Fruit fly (Drosophila melanogaster) whole organism, embryonic: Measurements from ENCODE around the gene CG7739.
A peak's percentile ranks its signal among the peaks of the same experiment; 100 is the strongest.

ENCODE experiments used
- Awh ChIP-seq: fragments of 200-800 bp; sonication (Bioruptor generic); IDR thresholded peaks from 2 replicates; pipeline ENCODE4, ENCODE4 v1.3.6; 2022; ENCODE audit warnings: missing biosample characterization, missing genetic modification characterization
- CG10321 ChIP-seq: fragments of 200-800 bp; sonication (Bioruptor generic); IDR thresholded peaks from 2 replicates; pipeline ENCODE4 v1.3.6; 2022; ENCODE audit warnings: missing biosample characterization, missing genetic modification characterization
- CG10979 ChIP-seq: fragments of 200-800 bp; sonication (Bioruptor generic); optimal IDR thresholded peaks from 2 replicates; lab custom pipeline; 2018; ENCODE audit warnings: missing biosample characterization, mild to moderate bottlenecking, missing genetic modification characterization, moderate library complexity
- CG11696 ChIP-seq: fragments of 200-800 bp; sonication (Bioruptor generic); IDR thresholded peaks from 2 replicates; pipeline ENCODE4 v1.3.6; 2022; ENCODE audit warnings: missing biosample characterization, missing genetic modification characterization
- CG1233 ChIP-seq: fragments of 200-800 bp; sonication (Bioruptor generic); optimal IDR thresholded peaks from 4 replicates; lab custom pipeline; 2018; ENCODE audit warnings: missing biosample characterization, mild to moderate bottlenecking, missing genetic modification characterization
- CG13424 ChIP-seq: fragments of 200-800 bp; sonication (Bioruptor generic); optimal IDR thresholded peaks from 2 replicates; lab custom pipeline; 2019; ENCODE audit warnings: missing biosample characterization, mild to moderate bottlenecking, missing genetic modification characterization, moderate library complexity
- CG15073 ChIP-seq: fragments of 200-800 bp; sonication (Bioruptor generic); optimal IDR thresholded peaks from 2 replicates; lab custom pipeline; 2016; ENCODE audit warnings: missing biosample characterization, missing genetic modification characterization
- CG1792 ChIP-seq: fragments of 200-800 bp; sonication (Bioruptor generic); optimal IDR thresholded peaks from 2 replicates; lab custom pipeline; 2016; ENCODE audit warnings: missing biosample characterization, missing genetic modification characterization
- CG30403 ChIP-seq: fragments of 200-800 bp; sonication (Bioruptor generic); optimal IDR thresholded peaks from 3 replicates; lab custom pipeline; 2016; ENCODE audit warnings: missing biosample characterization, missing genetic modification characterization
- CG31388 ChIP-seq: fragments of 200-800 bp; sonication (Bioruptor generic); optimal IDR thresholded peaks from 2 replicates; lab custom pipeline; 2016; ENCODE audit warnings: missing biosample characterization, missing genetic modification characterization
- CG31441 ChIP-seq: fragments of 200-800 bp; sonication (Bioruptor generic); IDR thresholded peaks from 2 replicates; pipeline ENCODE4 v1.3.6; 2022; ENCODE audit warnings: missing biosample characterization, missing genetic modification characterization
- CG32772 ChIP-seq: fragments of 200-800 bp; sonication (Bioruptor generic); IDR thresholded peaks from 2 replicates; pipeline ENCODE4 v1.3.6; 2022; ENCODE audit warnings: missing biosample characterization, missing genetic modification characterization
- CG4328 ChIP-seq: fragments of 200-800 bp; sonication (Bioruptor generic); optimal IDR thresholded peaks from 3 replicates; lab custom pipeline; 2017; ENCODE audit warnings: missing biosample characterization, missing genetic modification reagents, missing genetic modification characterization
- CG5953 ChIP-seq: fragments of 200-800 bp; sonication (Bioruptor generic); IDR thresholded peaks from 2 replicates; pipeline ENCODE4 v1.3.6; 2022; ENCODE audit warnings: missing biosample characterization, missing genetic modification characterization
- CG8290 ChIP-seq, 3 experiments: fragments of 200-800 bp; sonication (Bioruptor generic); optimal IDR thresholded peaks; 2 replicates each; lab custom pipeline; 2016 to 2019; ENCODE audit warnings: missing biosample characterization in 3 of 3, missing genetic modification characterization in 3 of 3, mild to moderate bottlenecking in 2 of 3, moderate library complexity in 1 of 3
- CG8944 ChIP-seq: fragments of 200-800 bp; sonication (Bioruptor generic); optimal IDR thresholded peaks from 3 replicates; lab custom pipeline; 2016; ENCODE audit warnings: missing biosample characterization, missing genetic modification characterization
- CHES-1-like ChIP-seq: fragments of 200-800 bp; sonication (Bioruptor generic); optimal IDR thresholded peaks from 2 replicates; lab custom pipeline; 2016; ENCODE audit warnings: missing biosample characterization, missing genetic modification characterization
- Chrac-16 ChIP-seq: fragments of 200-800 bp; sonication (Bioruptor generic); optimal IDR thresholded peaks from 3 replicates; lab custom pipeline; 2016; ENCODE audit warnings: missing biosample characterization, missing genetic modification characterization
- CkIIα-i1 ChIP-seq: fragments of 200-800 bp; sonication (Bioruptor generic); IDR thresholded peaks from 2 replicates; pipeline ENCODE4 v1.3.6; 2022; ENCODE audit warnings: missing biosample characterization, missing genetic modification characterization
- Dfd ChIP-seq, 2 experiments: fragments of >200 bp; optimal IDR thresholded peaks; 2 replicates each; lab custom pipeline; 2017; ENCODE audit warnings: missing biosample characterization in 2 of 2, missing genetic modification characterization in 2 of 2
- E2f1 ChIP-seq: fragments of 200-800 bp; sonication (Bioruptor generic); IDR thresholded peaks from 2 replicates; pipeline ENCODE4 v1.3.6; 2022; ENCODE audit warnings: missing biosample characterization, missing genetic modification characterization
- HHEX ChIP-seq: fragments of 200-800 bp; sonication (Bioruptor generic); optimal IDR thresholded peaks from 3 replicates; lab custom pipeline; 2017; ENCODE audit warnings: missing biosample characterization, mild to moderate bottlenecking, missing genetic modification characterization, missing genetic modification reagents
- HLH4C ChIP-seq: fragments of 200-800 bp; sonication (Bioruptor generic); IDR thresholded peaks from 3 replicates; pipeline ENCODE4 v1.3.6; 2022; ENCODE audit warnings: missing biosample characterization, missing genetic modification characterization; ENCODE audit not compliant: partially characterized antibody
- HLH54F ChIP-seq: fragments of 200-800 bp; sonication (Bioruptor generic); optimal IDR thresholded peaks from 3 replicates; lab custom pipeline; 2016; ENCODE audit warnings: missing biosample characterization, missing genetic modification characterization
- Mad ChIP-seq: fragments of 200-800 bp; sonication (Bioruptor generic); optimal IDR thresholded peaks from 2 replicates; lab custom pipeline; 2016; ENCODE audit warnings: missing biosample characterization, missing genetic modification characterization
- Meics ChIP-seq: fragments of 200-800 bp; sonication (Bioruptor generic); optimal IDR thresholded peaks from 2 replicates; lab custom pipeline; 2017; ENCODE audit warnings: missing biosample characterization, mild to moderate bottlenecking, missing genetic modification characterization
- Nf-YB ChIP-seq: fragments of 200-800 bp; sonication (Bioruptor generic); optimal IDR thresholded peaks from 3 replicates; lab custom pipeline; 2019; ENCODE audit warnings: missing biosample characterization, mild to moderate bottlenecking, missing genetic modification characterization, moderate library complexity
- Oaz ChIP-seq: fragments of 200-800 bp; sonication (Bioruptor generic); IDR thresholded peaks from 2 replicates; pipeline ENCODE4 v1.3.6; 2022; ENCODE audit warnings: missing biosample characterization, missing genetic modification characterization
- Vsx1 ChIP-seq: fragments of 200-800 bp; sonication (Bioruptor generic); optimal IDR thresholded peaks from 2 replicates; lab custom pipeline; 2017; ENCODE audit warnings: missing biosample characterization, mild to moderate bottlenecking, missing genetic modification characterization, missing genetic modification reagents
- Xbp1 ChIP-seq: fragments of 200-800 bp; sonication (Bioruptor generic); optimal IDR thresholded peaks from 3 replicates; lab custom pipeline; 2016; ENCODE audit warnings: missing biosample characterization, mild to moderate bottlenecking, missing genetic modification characterization
- ase ChIP-seq: fragments of 200-800 bp; sonication (Bioruptor generic); IDR thresholded peaks from 3 replicates; pipeline ENCODE4 v1.3.6; 2022; ENCODE audit warnings: missing biosample characterization, missing genetic modification characterization
- btn ChIP-seq: fragments of 200-800 bp; sonication (Bioruptor generic); optimal IDR thresholded peaks from 2 replicates; lab custom pipeline; 2016; ENCODE audit warnings: missing biosample characterization, missing genetic modification characterization
- danr ChIP-seq: fragments of 200-800 bp; sonication (Bioruptor generic); IDR thresholded peaks from 2 replicates; pipeline ENCODE4 v1.3.6; 2022; ENCODE audit warnings: missing biosample characterization, missing genetic modification characterization
- esg ChIP-seq: fragments of 200-800 bp; sonication (Bioruptor generic); conservative IDR thresholded peaks from 2 replicates; pipeline ENCODE4 v1.3.6; 2022; ENCODE audit warnings: missing biosample characterization, missing genetic modification characterization
- fd96Cb ChIP-seq: fragments of 200-800 bp; sonication (Bioruptor generic); optimal IDR thresholded peaks from 2 replicates; lab custom pipeline; 2018; ENCODE audit warnings: missing biosample characterization, mild to moderate bottlenecking, missing genetic modification characterization, moderate library complexity
- insv ChIP-seq, 2 experiments: fragments of 200-800 bp; sonication (Bioruptor generic); optimal IDR thresholded peaks; 3 replicates each; lab custom pipeline; 2016 to 2018; ENCODE audit warnings: missing biosample characterization in 2 of 2, missing genetic modification characterization in 2 of 2
- nmo ChIP-seq: fragments of 200-800 bp; sonication (Bioruptor generic); optimal IDR thresholded peaks from 2 replicates; lab custom pipeline; 2018; ENCODE audit warnings: missing biosample characterization, mild to moderate bottlenecking, missing genetic modification characterization, moderate library complexity
- nom ChIP-seq: fragments of 200-800 bp; sonication (Bioruptor generic); optimal IDR thresholded peaks from 2 replicates; lab custom pipeline; 2017; ENCODE audit warnings: missing biosample characterization, missing genetic modification characterization, mild to moderate bottlenecking, moderate library complexity, missing genetic modification reagents
- org-1 ChIP-seq: fragments of 200-800 bp; sonication (Bioruptor generic); optimal IDR thresholded peaks from 2 replicates; lab custom pipeline; 2017; ENCODE audit warnings: missing biosample characterization, missing genetic modification characterization
- pita ChIP-seq: fragments of 200-800 bp; sonication (Bioruptor generic); optimal IDR thresholded peaks from 2 replicates; lab custom pipeline; 2017; ENCODE audit warnings: missing biosample characterization, mild to moderate bottlenecking, missing genetic modification characterization
- row ChIP-seq: fragments of 200-800 bp; sonication (Bioruptor generic); IDR thresholded peaks from 3 replicates; pipeline ENCODE4 v1.3.6; 2022; ENCODE audit warnings: missing biosample characterization, missing genetic modification characterization
- tio ChIP-seq: fragments of 200-800 bp; sonication (Bioruptor generic); optimal IDR thresholded peaks from 2 replicates; lab custom pipeline; 2017; ENCODE audit warnings: missing biosample characterization, missing genetic modification characterization, inconsistent platforms
- tll ChIP-seq, 2 experiments: fragments of 200-800 bp in 1 of 2; fragments of >200 bp in 1 of 2; sonication (Bioruptor generic) in 1 of 2; optimal IDR thresholded peaks; 2 replicates each; lab custom pipeline; 2017 to 2019; ENCODE audit warnings: missing biosample characterization in 2 of 2, missing genetic modification characterization in 2 of 2, mild to moderate bottlenecking in 1 of 2, moderate library complexity in 1 of 2
- wdn ChIP-seq: fragments of 200-800 bp; sonication (Bioruptor generic); IDR thresholded peaks from 2 replicates; pipeline ENCODE4 v1.3.6; 2022; ENCODE audit warnings: missing biosample characterization, missing genetic modification characterization
- wor ChIP-seq: fragments of 200-800 bp; sonication (Bioruptor generic); IDR thresholded peaks from 2 replicates; pipeline ENCODE4 v1.3.6; 2022; ENCODE audit warnings: missing biosample characterization, missing genetic modification characterization

The CG7739 gene

dm6 chr3L:15534274-15535227 is 28.3 kb downstream of the CG7739 start (continued):
- TF ChIP-seq Vsx1 (GFP tag; lab: Kevin White, UChicago), result peak; percentile 48
- TF ChIP-seq CG32772 (GFP tag; lab: Robert Waterston, UW), result no peak; the same call in none of the 2 replicates

- no peak for TF ChIP-seq danr
- TF ChIP-seq nom (GFP tag; lab: Kevin White, UChicago), result peak; percentile 35
- TF ChIP-seq btn, result peak; percentile 37
- no peak for TF ChIP-seq CG8290 (GFP tag; optimal IDR thresholded peaks at IDR 0.05; lab: Kevin White, UChicago)
- TF ChIP-seq CG8290 (tag; optimal IDR thresholded peaks at IDR 0.05; lab: Kevin White, UChicago), result peak in 1 of 2 experiments; percentile 40
- peak; percentile 40 for TF ChIP-seq CG8944 (GFP tag; lab: Kevin White, UChicago)
- TF ChIP-seq HLH54F (GFP tag; lab: Kevin White, UChicago), result no peak
- 0 out of 2 replicates have a peak, but pooled peaks have one; percentile 21 for TF ChIP-seq E2f1 (GFP tag; lab: Robert Waterston, UW)
- TF ChIP-seq insv (GFP tag; optimal IDR thresholded peaks at IDR 0.05; lab: Kevin White, UChicago), result no peak
- TF ChIP-seq CG1792 (GFP tag; lab: Kevin White, UChicago), result peak; percentile 29
- peak; percentile 8 for TF ChIP-seq org-1 (GFP tag; lab: Kevin White, UChicago)
- peak; percentile 10 for TF ChIP-seq CG31388 (GFP tag; lab: Kevin White, UChicago)
- TF ChIP-seq nmo, result peak; percentile 32
- peak; percentile 30 for TF ChIP-seq Chrac-16 (GFP tag; lab: Kevin White, UChicago)
- no peak for TF ChIP-seq Mad (GFP tag; lab: Kevin White, UChicago)
- peak; percentile 12 for TF ChIP-seq CG4328
- peak; percentile 40 for TF ChIP-seq HHEX
- no peak for TF ChIP-seq CHES-1-like
- no peak for TF ChIP-seq CG15073 (GFP tag; lab: Kevin White, UChicago)
- TF ChIP-seq HLH4C (GFP tag; lab: Robert Waterston, UW), result no peak
- TF ChIP-seq wor, result no peak
- TF ChIP-seq tio (GFP tag; lab: Kevin White, UChicago), result no peak
- no peak for TF ChIP-seq Nf-YB (GFP tag; lab: Kevin White, UChicago)
- TF ChIP-seq Oaz (GFP tag; lab: Robert Waterston, UW), result no peak
- TF ChIP-seq wdn (GFP tag; lab: Robert Waterston, UW), result no peak
- TF ChIP-seq Xbp1, result peak; percentile 42
- TF ChIP-seq Dfd (GFP tag; optimal IDR thresholded peaks at IDR 0.05; lab: Kevin White, UChicago), result no peak
- TF ChIP-seq CkIIα-i1 (GFP tag; lab: Robert Waterston, UW), result no peak
- TF ChIP-seq esg, result peak; percentile 18; the same call in 1 of the 2 replicates
- no peak for TF ChIP-seq Meics (GFP tag; lab: Kevin White, UChicago)
- TF ChIP-seq Awh (GFP tag; lab: Robert Waterston, UW), result peak; percentile 12; the same call in 1 of the 2 replicates
- no peak for TF ChIP-seq CG5953 (GFP tag; lab: Robert Waterston, UW)
- TF ChIP-seq CG10321, result no peak
- TF ChIP-seq CG11696, result peak; percentile 28; the same call in 1 of the 2 replicates
- TF ChIP-seq CG30403 (GFP tag; lab: Kevin White, UChicago), result peak; percentile 45
- no peak for TF ChIP-seq tll (GFP tag; optimal IDR thresholded peaks at IDR 0.05; lab: Kevin White, UChicago)
- no peak for TF ChIP-seq pita (GFP tag; lab: Kevin White, UChicago)
- peak; percentile 49 for TF ChIP-seq CG13424 (tag; lab: Kevin White, UChicago)
- no peak for TF ChIP-seq CG1233
- no peak for TF ChIP-seq CG31441 (GFP tag; lab: Robert Waterston, UW)
- no peak for TF ChIP-seq ase
- TF ChIP-seq row (GFP tag; lab: Robert Waterston, UW), result no peak; the same call in 1 of the 3 replicates
- TF ChIP-seq CG10979 (tag; lab: Kevin White, UChicago), result peak; percentile 39
- TF ChIP-seq fd96Cb, result peak; percentile 47
Observed at dm6 chr3L:15533402-15534129, 29.3 kb downstream of the CG7739 start.
